Fruit fly (Drosophila melanogaster) whole organism, prepupa: ENCODE data around the gene aqz.

Source experiments
- Blimp-1 ChIP-seq: fragments of 200-800 bp; sonication (Bioruptor generic); optimal IDR thresholded peaks from 3 replicates; lab custom pipeline; 2017; ENCODE audit warnings: missing biosample characterization, missing genetic modification characterization, mild to moderate bottlenecking, moderate library complexity, missing genetic modification reagents
- Eip75B ChIP-seq: fragments of 200-800 bp; sonication (Bioruptor generic); optimal IDR thresholded peaks from 3 replicates; lab custom pipeline; 2016; ENCODE audit warnings: missing biosample characterization, missing genetic modification characterization
- OdsH ChIP-seq: fragments of 200-800 bp; sonication (Bioruptor generic); optimal IDR thresholded peaks from 3 replicates; lab custom pipeline; 2016; ENCODE audit warnings: missing biosample characterization, missing genetic modification characterization
- Sox102F ChIP-seq: fragments of 200-800 bp; sonication (Bioruptor generic); optimal IDR thresholded peaks from 2 replicates; lab custom pipeline; 2016; ENCODE audit warnings: missing biosample characterization, mild to moderate bottlenecking, missing genetic modification characterization
- salr ChIP-seq, 2 experiments: fragments of 200-800 bp; sonication (Bioruptor generic); optimal IDR thresholded peaks; 3 replicates each; lab custom pipeline; 2016 to 2018; ENCODE audit warnings: missing biosample characterization in 2 of 2, missing genetic modification characterization in 2 of 2, mild to moderate bottlenecking in 1 of 2
- vri ChIP-seq: fragments of 200-800 bp; sonication (Bioruptor generic); optimal IDR thresholded peaks from 3 replicates; lab custom pipeline; 2016; ENCODE audit warnings: missing biosample characterization, mild to moderate bottlenecking, missing genetic modification characterization

- TF ChIP-seq Blimp-1 (GFP tag; lab: Kevin White, UChicago) = no peak
- TF ChIP-seq salr (GFP tag; optimal IDR thresholded peaks at IDR 0.05; lab: Kevin White, UChicago) = no peak
- TF ChIP-seq Eip75B (GFP tag; lab: Kevin White, UChicago) = no peak
- no peak for TF ChIP-seq OdsH (GFP tag; lab: Kevin White, UChicago)
- TF ChIP-seq Sox102F (GFP tag; lab: Kevin White, UChicago) = no peak
- TF ChIP-seq vri (GFP tag; lab: Kevin White, UChicago) = no peak
Measured at dm6 chr3R:8856242-8856641, 35.8 kb upstream of the aqz start.
